Fruit fly (Drosophila melanogaster) ovary, adult (tissue): ENCODE measurements around the gene Sk1.

Source experiments
- CG17801 ChIP-seq: fragments of 200-800 bp; optimal IDR thresholded peaks from 2 replicates; lab custom pipeline; 2019; ENCODE audit warnings: missing biosample characterization, mild to moderate bottlenecking, missing genetic modification characterization, moderate library complexity; ENCODE audit not compliant: partially characterized antibody

Gene Sk1

dm6 chrX:11427282-11427689 lies 15.1 kb upstream of the Sk1 start:
- TF ChIP-seq CG17801 = no peak

dm6 chrX:11430940-11431339 lies 11.4 kb upstream of the Sk1 start:
- TF ChIP-seq CG17801 = no peak

dm6 chrX:11433930-11434329 lies 8.4 kb upstream of the Sk1 start:
- TF ChIP-seq CG17801 = no peak

DNA sequence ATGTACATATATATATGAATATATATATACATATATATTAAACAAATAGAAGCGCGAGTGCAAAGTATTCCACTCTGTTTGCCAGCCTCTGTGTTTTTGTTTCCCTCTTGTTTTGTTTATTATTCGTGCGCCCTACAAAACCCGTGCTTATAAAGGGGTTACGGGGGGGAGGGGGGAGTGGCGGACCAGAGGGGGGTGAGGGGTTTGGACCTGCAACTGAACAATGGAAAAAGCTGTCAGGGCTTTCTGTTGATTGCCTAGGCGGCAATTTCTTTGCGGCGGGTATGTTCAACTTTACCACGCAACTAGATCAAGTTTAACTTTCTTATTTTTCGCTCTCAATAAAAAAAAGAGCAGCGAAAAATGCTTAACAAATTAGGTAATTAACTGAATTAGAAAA lies 3.1 kb upstream of the Sk1 start:
- TF ChIP-seq CG17801 = no peak

dm6 chrX:11440944-11441343 lies 1.4 kb upstream of the Sk1 start:
- TF ChIP-seq CG17801 = peak; percentile 39

DNA sequence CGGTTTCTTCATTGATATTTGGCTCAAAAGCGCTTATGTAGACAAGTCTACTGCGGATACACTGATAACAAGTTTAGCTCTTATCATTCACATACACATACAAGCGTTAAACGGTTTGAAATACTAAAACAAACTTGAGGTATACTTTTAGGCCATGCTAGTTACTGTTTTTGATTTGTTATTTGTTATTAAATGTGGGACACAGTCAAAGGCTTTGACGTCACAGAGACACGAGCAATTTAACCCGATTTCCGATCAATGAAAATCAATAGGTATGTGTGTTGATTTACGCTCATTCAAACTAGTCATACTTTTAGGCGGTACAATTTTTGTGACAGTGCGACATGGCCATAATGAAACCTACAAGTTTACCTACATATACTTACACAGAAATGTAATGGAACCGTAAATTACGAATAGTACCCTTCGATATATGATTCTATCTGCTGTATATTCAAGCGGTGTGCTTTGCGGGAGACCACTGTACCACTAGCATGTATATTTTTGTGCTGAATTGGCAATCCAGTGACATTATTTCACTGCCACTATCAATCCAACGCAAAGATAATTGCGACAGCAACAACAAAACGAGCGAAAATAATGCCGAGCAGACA lies 4.6 kb downstream of the Sk1 start:
- peak; percentile 90 for TF ChIP-seq CG17801

DNA sequence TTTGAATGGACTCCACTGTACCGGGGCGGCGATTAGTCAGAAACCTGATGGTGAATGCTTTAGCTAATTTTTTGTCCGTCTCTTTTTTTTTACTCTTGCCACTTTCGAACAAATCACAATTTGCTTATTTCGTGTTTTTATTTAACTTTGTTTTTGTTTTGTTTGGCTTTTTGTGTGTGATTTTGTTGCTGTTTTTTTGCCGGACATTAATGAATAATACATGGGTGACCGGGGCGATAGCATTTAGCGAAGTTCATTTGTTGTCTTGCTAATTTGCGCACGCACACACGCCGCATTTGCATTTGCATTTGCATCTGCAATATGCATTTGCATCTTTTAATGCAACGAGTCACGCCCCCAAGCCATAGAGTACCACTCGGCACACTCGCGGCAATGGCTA lies 6.3 kb downstream of the Sk1 start:
- TF ChIP-seq CG17801 = no peak

- TF ChIP-seq CG17801 = peak; percentile 79
These were observed 7.3 kb downstream of the Sk1 start for dm6 chrX:11449476-11450119.

DNA sequence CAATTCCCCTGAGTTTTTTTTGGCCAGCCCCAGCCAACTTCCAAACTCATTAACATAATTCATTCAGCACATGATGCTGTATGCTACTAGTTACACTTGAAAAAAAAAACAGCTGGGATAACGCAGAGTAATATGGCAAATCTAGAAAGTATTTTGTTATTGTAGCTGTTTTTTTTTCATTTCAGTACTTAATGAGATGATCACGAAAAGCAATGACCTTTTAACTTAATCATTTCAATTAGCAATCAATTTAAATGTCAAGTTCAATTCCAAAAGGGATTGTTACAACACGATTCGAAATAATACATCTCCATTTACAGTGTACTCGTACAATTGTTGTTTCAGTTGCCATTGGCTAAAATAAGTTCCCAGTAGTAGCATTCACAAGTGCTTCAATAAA lies 8.1 kb downstream of the Sk1 start:
- no peak for TF ChIP-seq CG17801

DNA sequence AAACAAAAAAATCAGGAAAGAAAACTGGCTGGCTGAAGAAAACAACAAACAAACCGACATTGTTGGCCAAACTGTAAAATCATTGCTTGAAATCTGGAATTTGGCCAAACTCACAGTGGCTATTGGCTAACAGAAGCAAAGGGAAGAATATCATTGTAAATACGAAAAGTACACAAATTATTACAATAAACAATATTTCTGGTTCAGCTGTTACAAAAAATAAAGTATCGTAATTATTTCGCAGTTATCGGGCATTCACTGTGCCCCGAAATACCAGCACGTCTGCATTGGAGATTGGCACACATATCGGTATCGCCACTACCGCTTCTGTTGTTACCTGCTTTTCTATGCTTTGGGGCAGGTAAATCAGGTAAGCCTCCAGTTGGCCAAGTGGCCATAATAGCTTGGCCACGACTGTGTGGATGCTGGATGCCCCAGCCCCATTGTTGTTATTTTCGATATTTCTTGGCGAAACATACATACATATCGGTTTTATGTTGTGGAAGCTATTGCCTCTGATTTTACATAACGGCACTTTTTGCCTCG lies 8.8 kb downstream of the Sk1 start:
- peak; percentile 59 for TF ChIP-seq CG17801

dm6 chrX:11451630-11452029 lies 9.3 kb downstream of the Sk1 start:
- TF ChIP-seq CG17801 = peak; percentile 53

dm6 chrX:11452846-11453391 lies 10.6 kb downstream of the Sk1 start:
- TF ChIP-seq CG17801 = peak; percentile 34

DNA sequence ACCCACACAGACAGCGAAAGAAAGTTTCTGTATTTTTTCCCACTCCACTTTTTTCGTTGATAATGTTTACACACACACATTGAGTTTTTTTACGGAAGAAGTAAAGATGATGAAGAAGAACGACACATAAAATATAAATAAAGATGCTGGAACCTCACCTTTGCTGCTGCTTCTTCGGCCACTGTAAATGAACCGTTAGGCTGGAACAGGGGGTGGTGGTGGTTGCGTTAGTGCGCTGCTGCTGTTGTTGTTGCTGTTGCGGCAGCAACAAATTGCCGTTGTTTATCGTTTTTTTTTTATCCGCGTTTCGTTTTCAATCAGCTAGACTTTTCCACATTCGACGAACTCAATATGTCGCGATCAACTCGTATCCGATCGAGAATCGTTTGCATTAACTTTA lies 11.3 kb downstream of the Sk1 start:
- TF ChIP-seq CG17801 = no peak

DNA sequence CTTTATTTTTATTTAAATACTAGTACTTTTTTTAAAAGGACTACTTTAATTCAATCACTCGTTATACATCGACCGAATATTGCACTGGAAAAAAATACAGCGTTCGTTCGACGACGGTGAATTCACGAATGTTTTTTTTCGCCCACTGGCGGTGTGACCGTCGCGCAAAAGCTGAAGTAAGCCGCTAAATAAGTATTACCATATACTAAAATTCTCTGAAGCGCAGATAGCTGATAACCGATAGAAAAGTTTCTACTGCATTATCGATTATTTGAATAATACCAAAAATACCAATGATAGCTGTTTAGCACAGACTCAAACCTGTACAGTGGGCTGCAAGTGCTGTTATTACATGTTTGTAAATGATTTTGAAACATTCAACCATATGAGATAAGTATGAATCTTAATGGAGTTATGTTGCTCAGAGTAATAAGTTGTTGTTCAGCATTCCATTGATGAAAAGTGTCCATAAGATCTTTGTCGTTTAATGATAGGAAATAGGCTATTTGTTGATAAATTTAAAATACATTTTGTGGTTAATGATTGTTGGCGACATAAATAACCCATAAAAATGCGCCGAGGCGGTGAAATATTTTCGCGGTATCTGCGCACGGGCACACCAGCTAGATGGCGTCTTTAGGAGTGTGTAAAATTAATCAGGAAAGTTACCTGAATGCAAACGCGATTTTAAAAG lies 12.0 kb downstream of the Sk1 start, which contains the start of the genes Evi5 and HP5:
Gene Evi5 (minus strand): TSS at position 198 of the 694 bp plus-strand sequence.
Gene HP5 (plus strand): TSS at position 598 of the 694 bp plus-strand sequence.
- TF ChIP-seq CG17801 = peak; percentile 47

DNA sequence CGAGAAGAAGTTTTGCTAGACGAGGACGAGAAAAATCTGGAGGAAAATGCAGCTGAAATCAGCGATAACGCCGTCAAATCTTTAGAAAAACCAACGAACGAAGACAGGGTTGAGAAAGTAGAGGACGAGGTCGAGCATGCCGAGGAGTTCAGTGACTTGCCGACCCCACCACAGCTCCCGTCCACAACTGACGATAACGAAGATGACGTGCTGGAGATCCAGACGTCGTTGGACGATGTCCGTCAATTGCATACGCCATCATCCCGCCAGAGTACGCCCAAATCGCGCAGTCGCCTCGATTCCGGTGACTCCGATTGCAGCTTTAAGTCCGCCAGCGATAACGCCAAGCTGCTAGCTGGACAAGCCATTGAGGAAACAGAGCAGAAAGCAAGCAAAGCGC lies 14.8 kb downstream of the Sk1 start:
- no peak for TF ChIP-seq CG17801

DNA sequence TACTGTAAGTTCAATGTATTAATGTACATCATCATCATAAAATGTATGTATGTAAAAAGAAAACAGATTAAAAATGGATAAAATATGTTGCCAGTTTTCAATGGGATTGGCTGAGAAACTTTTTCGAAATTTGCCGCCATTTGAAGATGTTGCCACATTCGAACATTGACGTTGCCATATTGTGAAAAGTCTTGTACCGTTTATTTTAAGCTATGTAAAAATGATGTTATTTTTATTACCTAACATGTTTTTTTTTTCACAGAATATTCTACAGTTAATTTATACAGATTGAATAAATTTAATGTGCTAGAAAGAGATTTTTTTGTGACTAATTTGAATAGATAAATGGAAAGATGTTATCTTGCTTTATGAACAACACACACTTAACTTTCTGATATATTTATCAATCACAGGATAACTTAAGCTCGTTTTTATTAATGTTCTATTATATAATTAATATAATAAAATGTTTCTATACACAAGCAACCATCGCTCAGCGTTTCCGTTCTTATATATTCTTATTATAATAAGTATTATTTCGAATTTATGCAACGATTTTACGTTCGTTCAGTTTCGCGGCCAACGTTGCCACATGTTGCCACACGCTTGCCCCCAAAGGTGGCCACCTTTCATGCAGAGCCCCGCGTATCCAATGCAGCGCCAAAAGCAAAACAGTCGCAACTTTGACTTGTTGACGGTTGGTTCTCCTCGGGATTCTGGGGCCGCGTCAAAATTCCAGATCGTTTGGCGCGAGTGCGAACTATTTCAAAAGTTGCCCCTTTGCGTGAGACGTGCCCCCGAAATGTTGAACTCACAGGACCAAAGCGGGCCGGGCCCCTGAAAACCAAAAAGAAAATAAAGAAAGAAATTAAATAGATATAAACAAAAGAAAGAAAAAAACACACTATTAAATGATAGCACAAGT lies 16.8 kb downstream of the Sk1 start, which contains the start of gene CG43155:
Gene CG43155 (plus strand): TSS at position 875 of the 925 bp plus-strand sequence.
- no peak for TF ChIP-seq CG17801
